Fruit fly (Drosophila melanogaster): ENCODE results near the gene CG13917.

CG13917 gene

dm6 chr3L:1576489-1577106 lies at the start of gene CG13917:
TSS of gene CG13917 (plus strand) at chr3L:1576699.
- no peak for TF ChIP-seq noc (tag; optimal IDR thresholded peaks at IDR 0.05)

dm6 chr3L:1531159-1531558 lies 45.3 kb upstream of the CG13917 start, which contains the start of gene Ir62a:
TSS of gene Ir62a (minus strand) at chr3L:1531259.
- TF ChIP-seq noc (tag; optimal IDR thresholded peaks at IDR 0.05): no peak

dm6 chr3L:1533699-1534431 lies 42.6 kb upstream of the CG13917 start, which contains the start of gene Iml1:
TSS of gene Iml1 (minus strand) at chr3L:1534034.
- no peak for TF ChIP-seq noc (tag; optimal IDR thresholded peaks at IDR 0.05)

- TF ChIP-seq noc (tag; optimal IDR thresholded peaks at IDR 0.05): peak; percentile 74
Observed at dm6 chr3L:1536487-1537337, 39.8 kb upstream of the CG13917 start, which contains the start of the genes CG12091 and pns. TSS of gene CG12091 (minus strand) at chr3L:1536835. TSS of gene pns (plus strand) at chr3L:1537137.

- TF ChIP-seq noc (tag; optimal IDR thresholded peaks at IDR 0.05): no peak
Observed at dm6 chr3L:1537353-1537752, 39.1 kb upstream of the CG13917 start.

- no peak for TF ChIP-seq noc (tag; optimal IDR thresholded peaks at IDR 0.05)
Observed at dm6 chr3L:1538314-1538854, 38.1 kb upstream of the CG13917 start.

dm6 chr3L:1545693-1546329 lies 30.7 kb upstream of the CG13917 start, which contains the start of the genes CG32313 and Pcyt1:
TSS of gene CG32313 (minus strand) at chr3L:1545743.
TSS of gene Pcyt1 (plus strand) at chr3L:1546092.
- no peak for TF ChIP-seq noc (tag; optimal IDR thresholded peaks at IDR 0.05)

dm6 chr3L:1546349-1547116 lies 30.0 kb upstream of the CG13917 start:
- TF ChIP-seq noc (tag; optimal IDR thresholded peaks at IDR 0.05): peak; percentile 54

dm6 chr3L:1547117-1547507 lies 29.4 kb upstream of the CG13917 start:
- TF ChIP-seq noc (tag; optimal IDR thresholded peaks at IDR 0.05): no peak

- TF ChIP-seq noc (tag; optimal IDR thresholded peaks at IDR 0.05): peak; percentile 95
Observed at dm6 chr3L:1548345-1548970, 28.0 kb upstream of the CG13917 start.

- no peak for TF ChIP-seq noc (tag; optimal IDR thresholded peaks at IDR 0.05)
Observed at dm6 chr3L:1549148-1549547, 27.4 kb upstream of the CG13917 start.

dm6 chr3L:1549634-1550071 lies 26.8 kb upstream of the CG13917 start:
- no peak for TF ChIP-seq noc (tag; optimal IDR thresholded peaks at IDR 0.05)

- TF ChIP-seq noc (tag; optimal IDR thresholded peaks at IDR 0.05): no peak
Observed at dm6 chr3L:1550914-1551313, 25.6 kb upstream of the CG13917 start.

- no peak for TF ChIP-seq noc (tag; optimal IDR thresholded peaks at IDR 0.05)
Observed at dm6 chr3L:1553193-1553592, 23.3 kb upstream of the CG13917 start, which contains the start of gene Pcyt2. TSS of gene Pcyt2 (plus strand) at chr3L:1553493.

Data from whole organism, larva.